Fruit fly (Drosophila melanogaster): Measurements from ENCODE around the gene SLIRP1.

The SLIRP1 gene

dm6 chrX:21319202-21319772, at the start of gene SLIRP1, which contains the start of gene anox:
SLIRP1 (minus strand) TSS chrX:21319296.
anox (minus strand) TSS chrX:21319296.
- TF ChIP-seq noc (tag; optimal IDR thresholded peaks at IDR 0.05) = peak; percentile 90

DNA sequence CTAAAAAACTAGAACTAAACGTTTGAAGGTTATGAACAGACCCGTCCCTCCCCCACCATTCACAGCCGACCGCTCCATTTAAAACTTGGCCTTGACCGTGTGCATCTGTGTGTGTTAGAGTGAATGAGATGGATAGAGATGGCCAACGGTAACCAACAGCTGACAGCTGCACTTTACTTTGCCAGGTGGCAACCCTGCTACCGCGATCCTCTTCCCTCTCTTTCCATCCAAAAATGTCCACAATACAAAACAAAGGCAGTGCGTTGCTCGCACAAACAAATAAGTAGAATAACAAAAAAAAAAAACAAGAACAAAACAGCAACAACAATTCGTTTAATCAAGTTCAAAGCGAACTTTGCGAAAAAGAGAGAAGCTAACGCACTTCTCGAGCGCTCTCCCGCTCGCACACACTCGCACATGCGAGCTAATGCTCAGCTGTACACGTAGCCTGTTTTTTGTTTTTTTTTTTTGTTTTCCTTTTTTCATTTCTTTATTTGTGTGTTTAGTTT, 49.4 kb upstream of the SLIRP1 start:
- TF ChIP-seq noc (tag; optimal IDR thresholded peaks at IDR 0.05) = no peak

DNA sequence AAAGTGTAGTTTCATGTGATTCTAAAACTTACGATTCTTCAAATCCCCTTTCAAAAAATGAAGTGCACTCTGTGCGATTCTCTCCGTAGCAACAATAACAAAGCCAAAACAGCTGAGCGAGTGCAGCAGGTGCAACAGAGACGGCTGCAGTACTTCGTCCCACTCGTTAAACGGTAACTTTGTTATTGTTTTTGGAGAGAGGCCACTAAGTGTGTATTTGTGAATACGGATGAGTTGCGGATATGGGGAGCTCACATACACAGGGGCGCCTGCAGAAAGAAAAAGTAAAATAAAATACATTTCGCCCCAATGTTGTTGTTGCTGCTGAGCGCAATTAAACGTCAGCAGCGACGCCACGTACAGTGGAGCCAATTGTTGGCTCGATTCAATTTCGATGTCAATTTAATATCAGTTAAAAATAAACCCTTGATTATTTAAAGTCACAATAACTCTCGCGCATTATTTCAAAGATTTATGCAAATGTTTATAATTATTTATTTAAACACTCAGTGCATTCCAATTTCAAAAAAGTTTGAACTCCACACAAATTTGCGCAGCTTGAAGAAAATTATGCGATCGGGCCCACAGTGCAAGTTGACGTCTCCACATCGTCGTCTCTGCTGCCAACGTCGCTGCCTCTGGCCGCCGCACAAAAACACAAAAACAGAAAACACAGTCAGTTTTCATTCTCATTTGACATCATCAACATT, 48.4 kb upstream of the SLIRP1 start:
- peak; percentile 99 for TF ChIP-seq noc (tag; optimal IDR thresholded peaks at IDR 0.05)

dm6 chrX:21366311-21366990, 47.4 kb upstream of the SLIRP1 start:
- peak; percentile 95 for TF ChIP-seq noc (tag; optimal IDR thresholded peaks at IDR 0.05)

DNA sequence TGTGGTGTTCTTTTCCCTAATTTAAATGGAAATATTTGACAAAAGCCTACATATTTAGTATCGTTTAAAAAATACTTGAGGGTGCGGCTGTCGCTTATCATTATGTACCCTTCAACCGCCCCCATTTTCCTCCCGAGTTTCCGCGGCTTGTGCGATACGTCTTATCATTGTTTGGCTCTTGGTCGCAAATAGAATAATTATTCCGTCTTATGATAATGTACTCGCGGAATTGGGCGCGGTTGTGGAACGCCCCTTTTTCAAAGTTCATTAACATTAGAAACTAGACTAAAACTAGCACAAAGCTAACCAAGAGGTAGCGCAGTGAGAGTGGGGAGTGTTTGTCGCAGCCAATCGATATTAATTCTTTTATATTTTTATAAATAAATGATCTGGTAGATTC, 46.3 kb upstream of the SLIRP1 start:
- no peak for TF ChIP-seq noc (tag; optimal IDR thresholded peaks at IDR 0.05)

- TF ChIP-seq noc (tag; optimal IDR thresholded peaks at IDR 0.05) = no peak
Observed at dm6 chrX:21362878-21363277, 43.8 kb upstream of the SLIRP1 start, which contains the start of the genes bbx and waw. bbx (plus strand) TSS chrX:21363028. waw (plus strand) TSS chrX:21363028.

- no peak for TF ChIP-seq noc (tag; optimal IDR thresholded peaks at IDR 0.05)
Observed at dm6 chrX:21357810-21358671, 38.9 kb upstream of the SLIRP1 start, which contains the start of gene Septin1. Septin1 (plus strand) TSS chrX:21358286.

DNA sequence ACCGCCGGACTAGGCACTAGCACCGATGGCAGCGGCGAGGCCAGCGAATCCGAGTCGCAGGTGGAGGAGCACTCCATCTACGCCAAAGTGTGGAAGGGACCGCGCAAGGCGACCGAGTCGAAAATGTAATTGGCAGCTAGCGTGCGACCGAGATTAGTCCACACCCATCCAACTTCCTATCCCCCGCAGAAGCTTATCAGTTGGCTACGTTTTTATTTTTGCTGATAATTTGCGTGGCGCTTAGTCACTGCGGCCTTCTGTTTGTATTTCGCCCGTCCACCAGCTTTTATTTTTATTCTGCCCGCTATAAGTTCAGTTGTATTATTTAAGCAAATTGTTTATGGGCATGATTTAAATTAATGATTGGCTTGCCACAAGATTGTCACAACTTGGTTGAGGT, 34.4 kb upstream of the SLIRP1 start:
- TF ChIP-seq noc (tag; optimal IDR thresholded peaks at IDR 0.05) = peak; percentile 10

dm6 chrX:21351210-21351824, 32.2 kb upstream of the SLIRP1 start:
- no peak for TF ChIP-seq noc (tag; optimal IDR thresholded peaks at IDR 0.05)

dm6 chrX:21349800-21350309, 30.8 kb upstream of the SLIRP1 start, which contains the start of the genes peng and sol:
peng (minus strand) TSS chrX:21349843.
sol (plus strand) TSS chrX:21350280.
- peak; percentile 67 for TF ChIP-seq noc (tag; optimal IDR thresholded peaks at IDR 0.05)

DNA sequence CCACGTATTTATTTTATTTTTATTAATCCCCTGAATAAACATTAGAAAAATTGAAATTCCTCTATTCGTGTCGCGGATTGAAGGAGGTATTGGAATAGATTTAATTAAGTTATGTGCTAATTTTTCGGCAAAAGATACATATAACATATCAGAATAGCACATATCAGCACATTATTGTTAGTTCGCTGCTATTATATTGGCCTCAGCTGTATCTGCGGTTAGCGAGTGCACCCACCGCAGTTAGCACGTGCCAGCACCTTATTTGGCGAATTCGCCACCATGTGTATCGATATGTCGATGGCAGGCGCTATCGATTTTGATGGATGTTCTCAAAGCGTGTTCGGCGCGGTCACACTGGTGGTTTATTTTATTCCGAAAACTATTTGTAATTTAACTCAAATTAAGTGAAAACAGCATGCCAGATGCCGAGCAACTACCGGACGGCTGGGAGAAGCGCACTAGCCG, 26.0 kb upstream of the SLIRP1 start, which contains the start of gene dod:
TSS of gene dod (plus strand) at position 323 of the 465 bp plus-strand sequence.
- peak; percentile 29 for TF ChIP-seq noc (tag; optimal IDR thresholded peaks at IDR 0.05)

DNA sequence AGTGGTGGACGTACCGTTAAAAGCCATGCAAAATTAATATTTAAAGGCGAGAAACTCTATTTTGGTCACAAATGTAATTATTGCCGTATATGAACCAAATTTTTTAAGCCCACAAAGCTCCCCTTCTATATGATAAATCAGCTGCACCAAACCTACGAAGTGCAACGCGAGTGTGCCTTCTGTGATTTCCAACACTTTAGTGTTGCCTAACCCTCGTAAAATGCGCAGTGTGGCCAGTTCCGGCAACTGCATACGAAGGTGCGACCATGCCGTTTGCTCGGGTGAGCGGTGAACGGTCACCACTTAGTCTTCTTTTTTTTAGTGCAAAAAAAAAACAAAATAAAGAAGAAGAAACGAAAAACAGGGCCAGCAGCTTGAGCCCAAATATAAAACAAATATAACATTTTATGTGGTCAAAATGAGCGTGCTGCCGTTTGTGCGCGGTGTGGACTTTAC, 20.4 kb upstream of the SLIRP1 start, which contains the start of the genes tty and fliI:
TSS of gene tty (minus strand) at position 201 of the 456 bp plus-strand sequence.
TSS of gene fliI (plus strand) at position 266 of the 456 bp plus-strand sequence.
- peak; percentile 60 for TF ChIP-seq noc (tag; optimal IDR thresholded peaks at IDR 0.05)

DNA sequence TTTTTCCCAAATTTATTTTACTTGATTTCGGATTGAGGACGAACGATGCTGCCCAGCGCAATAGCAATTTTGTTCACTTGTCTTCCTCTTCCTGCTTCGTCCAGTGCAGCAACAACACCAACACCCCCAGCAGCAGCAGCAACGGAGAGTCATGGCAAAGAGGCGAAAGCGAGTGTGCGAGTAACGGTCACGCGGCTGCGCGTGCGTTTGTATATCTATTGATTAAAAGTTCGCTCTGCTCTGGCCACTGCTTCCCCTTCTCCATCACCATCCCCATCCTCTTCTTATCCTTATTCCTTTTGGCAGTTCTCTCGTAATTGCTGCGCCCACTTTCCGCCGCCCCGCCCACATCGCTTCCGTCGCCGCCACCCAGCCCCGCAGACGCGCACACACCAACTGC, 19.1 kb upstream of the SLIRP1 start:
- TF ChIP-seq noc (tag; optimal IDR thresholded peaks at IDR 0.05) = no peak

DNA sequence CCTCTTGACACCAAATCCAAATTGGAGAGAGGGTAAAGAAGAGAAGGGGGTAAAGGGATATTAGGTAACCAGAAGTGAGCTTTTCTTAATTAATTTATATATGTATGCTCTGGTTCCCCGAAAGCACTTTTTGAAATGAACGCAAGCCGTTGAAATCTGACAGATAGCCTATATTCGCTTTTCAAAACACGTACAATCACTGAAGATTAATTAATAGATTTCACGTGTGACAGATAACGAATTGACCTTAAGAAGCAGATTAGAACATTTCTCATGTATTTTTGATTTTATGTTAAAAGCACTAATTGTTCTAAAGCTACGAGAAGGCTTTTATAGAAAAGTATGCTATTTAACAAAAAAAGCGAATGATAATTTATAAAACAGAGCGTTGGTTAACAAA, 18.0 kb upstream of the SLIRP1 start:
- TF ChIP-seq noc (tag; optimal IDR thresholded peaks at IDR 0.05) = peak; percentile 10

All from whole organism, larva.